Worm (Caenorhabditis elegans) whole organism, L1 larva: Measurements from ENCODE around the gene T09A5.15.

ENCODE experiments used
- grh-1 ChIP-seq: fragments of 200-800 bp; sonication (Bioruptor generic); IDR thresholded peaks from 2 replicates; pipeline ENCODE4 v1.3.6; 2022; ENCODE audit warnings: missing genetic modification reagents, missing genetic modification characterization, missing compliant biosample characterization
- nhr-12 ChIP-seq: sonication (generic microtip); optimal IDR thresholded peaks from 2 replicates; lab custom pipeline; 2017; ENCODE audit warnings: missing biosample characterization, missing genetic modification characterization
- nhr-76 ChIP-seq: sonication (generic microtip); optimal IDR thresholded peaks from 2 replicates; lab custom pipeline; 2017; ENCODE audit warnings: missing biosample characterization, missing genetic modification characterization
- pag-3 ChIP-seq: sonication (generic microtip); optimal IDR thresholded peaks from 2 replicates; lab custom pipeline; 2017; ENCODE audit warnings: missing genetic modification characterization, mild to moderate bottlenecking, missing compliant biosample characterization, antibody characterized with exemption, borderline replicate concordance; ENCODE audit not compliant: insufficient read depth
- zip-4 ChIP-seq: fragments of 200-800 bp; sonication (Bioruptor generic); optimal IDR thresholded peaks from 2 replicates; lab custom pipeline; 2018; ENCODE audit warnings: mild to moderate bottlenecking, missing genetic modification characterization, moderate library complexity, missing compliant biosample characterization

DNA sequence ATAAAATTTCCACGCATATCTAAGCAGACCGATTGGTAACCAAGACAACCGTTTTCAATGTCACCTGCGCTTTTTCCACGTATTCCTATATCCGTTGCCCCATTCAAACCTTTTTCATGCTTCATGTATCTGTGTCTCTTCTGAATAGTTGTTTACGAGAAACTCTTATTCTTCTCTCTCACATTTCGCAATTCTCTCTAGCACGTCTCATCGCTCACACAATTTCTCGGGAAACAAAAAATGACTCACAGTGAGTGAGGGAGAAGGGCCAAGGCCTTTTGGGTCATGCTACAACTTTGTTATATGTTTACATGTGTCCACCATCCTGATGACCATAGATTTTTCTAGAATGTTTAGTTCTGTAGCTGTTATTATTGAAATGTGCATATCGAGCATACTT, 29.5 kb downstream of the T09A5.15 start:
- peak; percentile 57 for TF ChIP-seq zip-4 (GFP tag; lab: Kevin White, UChicago)
- no peak for TF ChIP-seq pag-3 (tag; lab: Kevin White, UChicago)
- no peak for TF ChIP-seq grh-1 (GFP tag; lab: Robert Waterston, UW)
- TF ChIP-seq nhr-12 (tag; lab: Kevin White, UChicago): no peak
- TF ChIP-seq nhr-76 (tag; lab: Kevin White, UChicago): no peak
